Worm (Caenorhabditis elegans): ENCODE data around the gene dlat-1.

DNA sequence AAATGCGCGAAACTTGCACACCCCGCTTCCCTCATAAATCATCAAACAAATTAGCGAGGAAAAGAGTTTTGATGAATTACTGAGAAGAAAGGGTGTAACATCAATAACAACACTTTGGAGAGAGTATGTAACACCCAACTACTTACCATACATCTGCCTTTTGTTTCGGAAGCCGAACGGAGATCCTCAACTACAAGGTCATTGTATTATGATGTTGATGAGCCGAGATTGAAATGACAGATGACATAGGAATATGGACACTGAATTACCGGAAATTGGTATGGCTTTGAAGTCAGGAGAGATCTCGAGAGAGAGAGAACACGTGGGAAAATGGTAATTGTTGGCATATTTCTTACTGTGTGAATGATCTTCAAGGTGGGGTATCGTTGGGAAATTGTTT lies 21.1 kb downstream of the dlat-1 start:
- TF ChIP-seq skn-1 (tag; optimal IDR thresholded peaks at IDR 0.05), result no peak
- no peak for TF ChIP-seq aha-1 (tag; optimal IDR thresholded peaks at IDR 0.05)
- TF ChIP-seq fos-1 (tag; optimal IDR thresholded peaks at IDR 0.05), result no peak
- TF ChIP-seq unc-62 (GFP tag; optimal IDR thresholded peaks at IDR 0.05), result no peak
- no peak for TF ChIP-seq ama-1 (optimal IDR thresholded peaks at IDR 0.05)
- TF ChIP-seq elt-3 (tag; optimal IDR thresholded peaks at IDR 0.05), result no peak
- no peak for TF ChIP-seq lin-13 (GFP tag; optimal IDR thresholded peaks at IDR 0.05)
- TF ChIP-seq nhr-28 (tag; optimal IDR thresholded peaks at IDR 0.05), result no peak
- TF ChIP-seq lin-15B (tag; optimal IDR thresholded peaks at IDR 0.05), result no peak

Data from whole organism, L1 larva.